Worm (Caenorhabditis elegans) whole organism, L4 larva: ENCODE measurements around the gene fubl-1.

ENCODE experiments used
- aly-2 ChIP-seq: sonication (generic microtip); optimal IDR thresholded peaks from 2 replicates; lab custom pipeline; 2018; ENCODE audit warnings: missing biosample characterization, missing genetic modification characterization
- ama-1 ChIP-seq: fragments of 150-350 bp; optimal IDR thresholded peaks from 2 replicates; lab custom pipeline; 2014; ENCODE audit warnings: inconsistent platforms, mixed read lengths
- ceh-44 ChIP-seq: fragments of 200-800 bp; sonication (Bioruptor generic); IDR thresholded peaks from 2 replicates; pipeline ENCODE4 v1.3.6; 2022; ENCODE audit warnings: missing genetic modification reagents, missing genetic modification characterization, missing compliant biosample characterization
- dmd-9 ChIP-seq: fragments of 200-800 bp; sonication (Bioruptor generic); IDR thresholded peaks from 2 replicates; pipeline ENCODE4 v1.3.6; 2022; ENCODE audit warnings: missing genetic modification reagents, missing genetic modification characterization, missing compliant biosample characterization
- dve-1 ChIP-seq: sonication (generic microtip); optimal IDR thresholded peaks from 2 replicates; lab custom pipeline; 2017; ENCODE audit warnings: antibody characterized with exemption, mild to moderate bottlenecking, missing genetic modification characterization, missing compliant biosample characterization; ENCODE audit not compliant: insufficient read depth
- lin-39 ChIP-seq: fragments of 150-350 bp; optimal IDR thresholded peaks from 2 replicates; lab custom pipeline; 2014; ENCODE audit warnings: missing biosample characterization, missing genetic modification reagents, missing genetic modification characterization
- lsy-2 ChIP-seq, 2 experiments: fragments of 150-350 bp in 1 of 2; sonication (generic microtip) in 1 of 2; optimal IDR thresholded peaks; 2 replicates each; lab custom pipeline; 2014 to 2017; ENCODE audit warnings: missing biosample characterization in 2 of 2, missing genetic modification characterization in 2 of 2
- mdl-1 ChIP-seq, 2 experiments: fragments of 150-350 bp in 1 of 2; sonication (generic microtip) in 1 of 2; optimal IDR thresholded peaks; 2 replicates each; lab custom pipeline; 2014 to 2017; ENCODE audit warnings: missing biosample characterization in 2 of 2, missing genetic modification characterization in 2 of 2
- mxl-2 ChIP-seq: fragments of 200-800 bp; sonication (Bioruptor generic); conservative IDR thresholded peaks from 2 replicates; pipeline ENCODE4 v1.3.6; 2022; ENCODE audit warnings: missing genetic modification reagents, missing genetic modification characterization, missing compliant biosample characterization
- nhr-77 ChIP-seq: fragments of 150-350 bp; optimal IDR thresholded peaks from 2 replicates; lab custom pipeline; 2014; ENCODE audit warnings: missing biosample characterization, missing genetic modification characterization
- unc-62 ChIP-seq, 3 experiments: fragments of 150-350 bp in 1 of 3; sonication (generic microtip); optimal IDR thresholded peaks in 2 of 3; peaks in 1 of 3; 1 replicate in 1 of 3; 2 replicates in 2 of 3; lab custom pipeline; 2014 to 2017; ENCODE audit warnings: missing biosample characterization in 3 of 3, missing genetic modification characterization in 3 of 3, missing genetic modification reagents in 3 of 3, missing genotype in 1 of 3

ce11 chrV:10281374-10281773 is 42.7 kb upstream of the fubl-1 start, which contains the start of gene lys-2:
- TF ChIP-seq dmd-9 (GFP tag; lab: Robert Waterston, UW): no peak
- TF ChIP-seq mdl-1 (tag; optimal IDR thresholded peaks at IDR 0.05; lab: Kevin White, UChicago): no peak
- TF ChIP-seq ama-1 (lab: Kevin White, UChicago): no peak
- no peak for TF ChIP-seq unc-62 (GFP tag; optimal IDR thresholded peaks at IDR 0.05 in 1 of 2; lab: Kevin White, UChicago)
- no peak for TF ChIP-seq unc-62 (tag; optimal IDR thresholded peaks at IDR 0.05; lab: Kevin White, UChicago)
- no peak for TF ChIP-seq ceh-44 (GFP tag; lab: Robert Waterston, UW)
- peak; percentile 39 for TF ChIP-seq dve-1 (tag; lab: Kevin White, UChicago)
- no peak for TF ChIP-seq nhr-77 (tag; lab: Kevin White, UChicago)
- TF ChIP-seq mxl-2: no peak
- TF ChIP-seq lin-39 (tag; lab: Kevin White, UChicago): no peak
- TF ChIP-seq lsy-2 (tag; optimal IDR thresholded peaks at IDR 0.05; lab: Kevin White, UChicago): no peak
- no peak for TF ChIP-seq aly-2 (tag; lab: Kevin White, UChicago)
